Worm (Caenorhabditis elegans): Measurements from ENCODE around the gene nasp-2.

ce11 chrV:13358823-13359592 lies 46.9 kb upstream of the nasp-2 start, which contains the start of gene F32H5.3:
- TF ChIP-seq sptf-1 (tag; optimal IDR thresholded peaks at IDR 0.05) (no peak), pha-4 (tag; optimal IDR thresholded peaks at IDR 0.05) (no peak), unc-62 (GFP tag; optimal IDR thresholded peaks at IDR 0.05) (no peak), lsy-2 (tag; optimal IDR thresholded peaks at IDR 0.05) (no peak), ces-1 (GFP tag; optimal IDR thresholded peaks at IDR 0.05) (no peak), nhr-237 (tag; optimal IDR thresholded peaks at IDR 0.05) (no peak), snpc-4 (tag; optimal IDR thresholded peaks at IDR 0.05) (no peak), nhr-28 (tag; optimal IDR thresholded peaks at IDR 0.05) (no peak), blmp-1 (tag; optimal IDR thresholded peaks at IDR 0.05) (no peak), lin-13 (tag; optimal IDR thresholded peaks at IDR 0.05) (no peak), nhr-12 (tag; optimal IDR thresholded peaks at IDR 0.05) (no peak), nhr-2 (tag; optimal IDR thresholded peaks at IDR 0.05) (no peak)

Data from whole organism, mixed stage, embryonic.